Fruit fly (Drosophila melanogaster): ENCODE measurements around the gene CG13101.

DNA sequence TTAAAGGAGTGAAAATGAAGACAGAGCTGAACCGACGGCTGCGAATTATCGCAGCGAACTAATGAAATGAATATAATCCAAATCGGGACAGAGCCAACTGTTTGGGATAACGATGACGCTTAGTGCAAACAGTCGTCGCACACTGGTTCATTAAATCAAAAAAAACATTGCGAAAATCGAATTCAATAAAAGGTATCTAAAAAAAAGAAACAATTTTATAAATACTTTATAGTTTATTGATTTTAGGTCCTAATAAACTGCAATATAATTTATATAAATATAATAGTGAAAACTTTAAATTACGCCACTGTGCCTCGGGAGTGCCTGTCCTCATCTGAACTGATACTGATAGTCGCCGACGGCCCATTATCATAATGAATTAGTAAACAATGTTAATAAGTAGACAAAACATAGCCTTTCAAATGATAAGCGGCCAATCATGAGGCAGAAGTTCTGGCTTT lies 25.6 kb downstream of the CG13101 start, which contains the start of gene CG31886:
- peak; percentile 33 for TF ChIP-seq CG12768 (GFP tag; optimal IDR thresholded peaks at IDR 0.05)
- TF ChIP-seq tj (GFP tag; optimal IDR thresholded peaks at IDR 0.05): peak; percentile 29
- peak; percentile 39 for TF ChIP-seq Mnt (GFP tag; optimal IDR thresholded peaks at IDR 0.05)
- peak; percentile 41 for TF ChIP-seq CG11617 (GFP tag; optimal IDR thresholded peaks at IDR 0.05)
- peak; percentile 43 for TF ChIP-seq pad (GFP tag; optimal IDR thresholded peaks at IDR 0.05)

All from whole organism, adult.